Worm (Caenorhabditis elegans) whole organism, L2 larva: Measurements from ENCODE around the gene B0334.10.

Experiments
- C34F6.9 ChIP-seq: fragments of 150-350 bp; optimal IDR thresholded peaks from 2 replicates; lab custom pipeline; 2014; ENCODE audit warnings: missing biosample characterization, missing genetic modification characterization
- F13H6.1 ChIP-seq: sonication (generic microtip); optimal IDR thresholded peaks from 2 replicates; lab custom pipeline; 2016; ENCODE audit warnings: missing genetic modification characterization, missing compliant biosample characterization
- R02D3.7 ChIP-seq: fragments of 150-350 bp; optimal IDR thresholded peaks from 2 replicates; lab custom pipeline; 2014; ENCODE audit warnings: missing biosample characterization, missing genetic modification characterization
- Y55F3AM.14 ChIP-seq: fragments of 200-800 bp; sonication (Bioruptor generic); optimal IDR thresholded peaks from 2 replicates; lab custom pipeline; 2018; ENCODE audit warnings: mild to moderate bottlenecking, missing genetic modification characterization, missing compliant biosample characterization
- alr-1 ChIP-seq: fragments of 150-350 bp; optimal IDR thresholded peaks from 2 replicates; lab custom pipeline; 2014; ENCODE audit warnings: missing biosample characterization, missing genetic modification characterization
- aly-2 ChIP-seq: fragments of 150-350 bp; optimal IDR thresholded peaks from 2 replicates; lab custom pipeline; 2014; ENCODE audit warnings: missing biosample characterization, missing genetic modification characterization
- ama-1 ChIP-seq: fragments of 150-350 bp; optimal IDR thresholded peaks from 2 replicates; lab custom pipeline; 2018; ENCODE audit warnings: inconsistent platforms
- blmp-1 ChIP-seq: sonication (generic microtip); optimal IDR thresholded peaks from 2 replicates; lab custom pipeline; 2017; ENCODE audit warnings: missing genetic modification characterization, mild to moderate bottlenecking, missing compliant biosample characterization, antibody characterized with exemption, moderate library complexity; ENCODE audit not compliant: insufficient read depth
- ceh-16 ChIP-seq: fragments of 150-350 bp; optimal IDR thresholded peaks from 2 replicates; lab custom pipeline; 2014; ENCODE audit warnings: missing biosample characterization, missing genetic modification characterization
- ceh-82 ChIP-seq: fragments of 150-350 bp; optimal IDR thresholded peaks from 2 replicates; lab custom pipeline; 2014; ENCODE audit warnings: missing biosample characterization, missing genetic modification characterization
- crh-2 ChIP-seq: sonication (generic microtip); optimal IDR thresholded peaks from 2 replicates; lab custom pipeline; 2017; ENCODE audit warnings: missing biosample characterization, missing genetic modification characterization
- dmd-4 ChIP-seq: sonication (generic microtip); optimal IDR thresholded peaks from 2 replicates; lab custom pipeline; 2017; ENCODE audit warnings: missing biosample characterization, missing genetic modification characterization
- egl-27 ChIP-seq: sonication (generic microtip); optimal IDR thresholded peaks from 3 replicates; lab custom pipeline; 2017; ENCODE audit warnings: missing biosample characterization, missing genetic modification reagents, missing genetic modification characterization
- elt-1 ChIP-seq: fragments of 150-350 bp; optimal IDR thresholded peaks from 2 replicates; lab custom pipeline; 2014; ENCODE audit warnings: missing biosample characterization, missing genetic modification characterization
- fos-1 ChIP-seq: fragments of 150-350 bp; optimal IDR thresholded peaks from 2 replicates; lab custom pipeline; 2014; ENCODE audit warnings: missing biosample characterization, missing genetic modification characterization
- gmeb-1 ChIP-seq: fragments of 150-350 bp; optimal IDR thresholded peaks from 2 replicates; lab custom pipeline; 2014; ENCODE audit warnings: missing biosample characterization, missing genetic modification characterization
- lin-13 ChIP-seq: fragments of 150-350 bp; optimal IDR thresholded peaks from 2 replicates; lab custom pipeline; 2014; ENCODE audit warnings: missing biosample characterization, missing genetic modification reagents, missing genetic modification characterization
- lin-39 ChIP-seq: fragments of 150-350 bp; optimal IDR thresholded peaks from 2 replicates; lab custom pipeline; 2014; ENCODE audit warnings: missing biosample characterization, missing genetic modification reagents, missing genetic modification characterization
- lsy-2 ChIP-seq, 2 experiments: fragments of 150-350 bp in 1 of 2; sonication (generic microtip) in 1 of 2; optimal IDR thresholded peaks; 2 replicates each; lab custom pipeline; 2014 to 2017; ENCODE audit warnings: missing biosample characterization in 2 of 2, missing genetic modification characterization in 2 of 2
- mbf-1 ChIP-seq: sonication (generic microtip); optimal IDR thresholded peaks from 2 replicates; lab custom pipeline; 2017; ENCODE audit warnings: missing biosample characterization, missing genetic modification characterization
- mdl-1 ChIP-seq, 2 experiments: fragments of 150-350 bp in 1 of 2; sonication (generic microtip) in 1 of 2; optimal IDR thresholded peaks; 2 replicates each; lab custom pipeline; 2017; ENCODE audit warnings: missing biosample characterization in 2 of 2, missing genetic modification characterization in 2 of 2
- nhr-11 ChIP-seq: fragments of 150-350 bp; optimal IDR thresholded peaks from 2 replicates; lab custom pipeline; 2014; ENCODE audit warnings: missing biosample characterization, missing genetic modification characterization
- nhr-129 ChIP-seq: fragments of 150-350 bp; optimal IDR thresholded peaks from 2 replicates; lab custom pipeline; 2014; ENCODE audit warnings: missing biosample characterization, missing genetic modification characterization
- nhr-21 ChIP-seq: fragments of 150-350 bp; optimal IDR thresholded peaks from 2 replicates; lab custom pipeline; 2014; ENCODE audit warnings: missing biosample characterization, missing genetic modification characterization
- nhr-23 ChIP-seq: fragments of 150-350 bp; optimal IDR thresholded peaks from 2 replicates; lab custom pipeline; 2014; ENCODE audit warnings: missing biosample characterization, missing genetic modification reagents, missing genetic modification characterization
- nhr-237 ChIP-seq: fragments of 150-350 bp; optimal IDR thresholded peaks from 2 replicates; lab custom pipeline; 2014; ENCODE audit warnings: missing biosample characterization, missing genetic modification characterization
- nhr-25 ChIP-seq: fragments of 150-350 bp; sonication (generic microtip); optimal IDR thresholded peaks from 3 replicates; lab custom pipeline; 2014; ENCODE audit warnings: missing biosample characterization, missing genetic modification characterization
- sem-4 ChIP-seq: fragments of 150-350 bp; optimal IDR thresholded peaks from 2 replicates; lab custom pipeline; 2014; ENCODE audit warnings: missing biosample characterization, missing genetic modification reagents, missing genetic modification characterization
- sma-3 ChIP-seq: sonication (generic microtip); optimal IDR thresholded peaks from 2 replicates; lab custom pipeline; 2016; ENCODE audit warnings: missing genetic modification reagents, missing genetic modification characterization, missing compliant biosample characterization
- sma-9 ChIP-seq, 2 experiments: fragments of 150-350 bp in 1 of 2; sonication (generic microtip) in 1 of 2; optimal IDR thresholded peaks; 2 replicates each; lab custom pipeline; 2014 to 2016; ENCODE audit warnings: missing genetic modification characterization in 2 of 2, mild to moderate bottlenecking in 1 of 2, missing biosample characterization in 1 of 2, missing compliant biosample characterization in 1 of 2, missing genetic modification reagents in 1 of 2, moderate library complexity in 1 of 2
- unc-39 ChIP-seq: fragments of 150-350 bp; optimal IDR thresholded peaks from 2 replicates; lab custom pipeline; 2014; ENCODE audit warnings: missing biosample characterization, missing genetic modification characterization
- unc-55 ChIP-seq: fragments of 150-350 bp; sonication (generic microtip); optimal IDR thresholded peaks from 3 replicates; lab custom pipeline; 2014; ENCODE audit warnings: missing biosample characterization, missing genetic modification reagents, missing genetic modification characterization
- unc-62 ChIP-seq: fragments of 150-350 bp; optimal IDR thresholded peaks from 2 replicates; lab custom pipeline; 2014; ENCODE audit warnings: missing biosample characterization, missing genetic modification reagents, missing genetic modification characterization
- zag-1 ChIP-seq: fragments of 150-350 bp; optimal IDR thresholded peaks from 2 replicates; lab custom pipeline; 2014; ENCODE audit warnings: missing biosample characterization, missing genetic modification characterization
- ztf-1 ChIP-seq: fragments of 200-800 bp; sonication (Bioruptor generic); conservative IDR thresholded peaks from 2 replicates; pipeline ENCODE4 v1.3.6; 2022; ENCODE audit warnings: missing genetic modification characterization, missing compliant biosample characterization
- ztf-4 ChIP-seq: fragments of 150-350 bp; optimal IDR thresholded peaks from 2 replicates; lab custom pipeline; 2014; ENCODE audit warnings: missing biosample characterization, missing genetic modification characterization

The B0334.10 gene

DNA sequence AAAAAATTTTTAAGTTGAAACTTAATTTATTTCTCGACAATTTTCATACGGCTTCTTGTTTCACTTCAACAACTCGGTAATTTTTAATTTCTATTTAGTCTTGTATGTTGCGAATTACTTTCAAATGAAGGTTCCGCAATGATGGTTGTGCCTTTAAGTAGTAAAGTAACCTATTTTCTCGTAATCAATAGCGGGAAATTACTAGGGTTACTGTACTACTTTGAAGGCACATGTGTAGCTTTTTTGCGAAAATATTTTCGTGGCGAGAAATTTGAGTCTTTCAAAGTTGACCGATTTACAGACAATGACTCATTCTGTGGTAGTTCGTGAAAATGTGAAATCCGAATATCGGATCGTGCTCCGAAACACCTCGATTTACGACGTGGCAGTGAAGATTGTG is at the start of gene B0334.10:
Gene B0334.10 (plus strand): TSS at position 301 of the 400 bp plus-strand sequence.
- TF ChIP-seq lin-39 (tag; lab: Kevin White, UChicago), result no peak
- TF ChIP-seq C34F6.9, result no peak
- no peak for TF ChIP-seq crh-2
- TF ChIP-seq nhr-129 (tag; lab: Kevin White, UChicago), result no peak
- no peak for TF ChIP-seq ceh-82
- no peak for TF ChIP-seq F13H6.1 (tag; lab: Kevin White, UChicago)
- TF ChIP-seq unc-39 (tag; lab: Kevin White, UChicago), result no peak
- TF ChIP-seq unc-55 (GFP tag; lab: Kevin White, UChicago), result no peak
- TF ChIP-seq alr-1, result no peak

DNA sequence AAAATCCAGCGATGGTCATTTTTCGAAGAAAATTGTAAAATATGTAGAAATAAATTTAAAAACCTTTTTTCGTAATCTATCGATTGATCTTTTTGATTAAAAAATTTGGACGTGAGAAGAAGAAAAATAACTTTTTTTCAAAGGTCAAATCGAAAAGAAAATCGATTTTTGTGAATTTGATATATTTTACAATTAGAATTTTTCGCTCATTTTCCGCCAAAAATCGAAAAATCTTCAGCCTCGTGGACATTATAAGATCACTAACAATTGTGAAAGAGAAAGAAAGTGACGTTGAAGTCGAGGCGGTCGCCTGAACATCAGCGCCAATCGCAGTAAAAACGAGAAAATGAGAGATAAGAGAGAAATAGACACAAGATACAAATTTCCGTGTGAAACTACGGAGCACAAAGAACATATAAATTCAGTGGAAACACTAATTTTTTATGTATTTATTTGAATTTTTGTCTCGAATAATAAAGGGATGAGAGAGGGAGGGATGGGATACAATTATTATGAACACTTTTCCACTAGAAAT is 48.6 kb upstream of the B0334.10 start, which contains the start of gene cisd-1:
Gene cisd-1 (minus strand): TSS at position 51 of the 535 bp plus-strand sequence.
- peak; percentile 40 for TF ChIP-seq crh-2
- no peak for TF ChIP-seq nhr-11 (tag; lab: Kevin White, UChicago)
- TF ChIP-seq lin-13, result no peak
- TF ChIP-seq lsy-2 (tag; optimal IDR thresholded peaks at IDR 0.05; lab: Kevin White, UChicago), result peak in 1 of 2 experiments; percentile 14
- TF ChIP-seq sma-9 (GFP tag; optimal IDR thresholded peaks at IDR 0.05; lab: Kevin White, UChicago), result peak; percentile 17
- TF ChIP-seq sma-9 (tag; optimal IDR thresholded peaks at IDR 0.05; lab: Kevin White, UChicago), result no peak
- no peak for TF ChIP-seq zag-1 (tag; lab: Kevin White, UChicago)
- no peak for TF ChIP-seq ama-1 (lab: Kevin White, UChicago)
- no peak for TF ChIP-seq blmp-1 (tag; lab: Kevin White, UChicago)
- peak; percentile 21 for TF ChIP-seq C34F6.9
- no peak for TF ChIP-seq F13H6.1 (tag; lab: Kevin White, UChicago)
- no peak for TF ChIP-seq unc-62 (GFP tag; lab: Kevin White, UChicago)
- no peak for TF ChIP-seq aly-2 (tag; lab: Kevin White, UChicago)
- no peak for TF ChIP-seq R02D3.7 (tag; lab: Kevin White, UChicago)
- no peak for TF ChIP-seq ceh-16
- TF ChIP-seq nhr-23 (tag; lab: Kevin White, UChicago), result no peak
- peak; percentile 58 for TF ChIP-seq fos-1 (tag; lab: Kevin White, UChicago)
- TF ChIP-seq nhr-237, result no peak
- no peak for TF ChIP-seq dmd-4 (tag; lab: Kevin White, UChicago)
- no peak for TF ChIP-seq sem-4

DNA sequence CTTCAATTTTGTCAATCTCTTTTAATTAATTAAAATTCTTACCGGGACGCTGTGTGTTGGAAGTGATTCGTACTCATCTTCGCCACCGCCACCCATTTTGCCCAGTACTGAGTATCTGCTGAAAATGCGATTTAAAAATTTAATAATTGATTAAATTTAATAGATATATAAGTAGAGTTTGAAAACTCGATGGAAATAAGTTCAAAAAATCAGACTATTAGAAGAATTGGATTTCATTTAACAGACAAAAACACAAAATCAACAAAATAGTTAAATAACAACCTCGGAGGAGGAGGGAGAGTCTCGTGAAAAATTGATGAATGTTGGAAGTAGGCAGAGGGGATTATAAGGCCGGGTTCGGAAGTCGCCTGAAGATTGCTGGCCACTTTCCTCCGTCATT is 46.4 kb upstream of the B0334.10 start, which contains the start of gene mfn-1:
Gene mfn-1 (minus strand): TSS at position 101 of the 400 bp plus-strand sequence.
- TF ChIP-seq mbf-1 (tag; lab: Kevin White, UChicago) (no peak), lin-13 (no peak), F13H6.1 (tag; lab: Kevin White, UChicago) (no peak), ztf-4 (no peak), ceh-82 (no peak), sma-3 (GFP tag; lab: Kevin White, UChicago) (no peak), Y55F3AM.14 (GFP tag; lab: Kevin White, UChicago) (no peak), C34F6.9 (no peak), nhr-237 (no peak), alr-1 (no peak), aly-2 (tag; lab: Kevin White, UChicago) (no peak), nhr-11 (tag; lab: Kevin White, UChicago) (no peak), crh-2 (no peak), egl-27 (tag; lab: Kevin White, UChicago) (no peak), ztf-1 (GFP tag; lab: Robert Waterston, UW) (no peak), sma-9 (GFP tag; optimal IDR thresholded peaks at IDR 0.05; lab: Kevin White, UChicago) (no peak), sma-9 (tag; optimal IDR thresholded peaks at IDR 0.05; lab: Kevin White, UChicago) (no peak)

DNA sequence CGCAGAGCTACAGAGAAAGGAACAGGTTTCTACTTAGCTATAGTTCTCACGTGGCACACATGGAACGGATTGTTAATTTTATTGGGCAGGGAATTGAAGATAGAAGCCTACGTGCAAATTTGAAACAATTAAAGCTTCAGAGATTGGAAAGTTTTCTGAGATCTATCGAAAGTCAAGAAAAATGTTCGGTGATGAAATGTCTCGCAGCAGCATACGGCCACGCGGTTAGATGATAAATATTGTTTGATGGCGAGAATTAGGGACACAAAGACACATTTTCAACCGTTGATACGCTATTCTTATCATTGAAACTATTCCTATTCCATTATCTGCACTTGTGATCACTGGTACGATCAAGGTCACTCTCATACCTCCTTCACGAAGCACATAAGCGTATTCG is 45.7 kb upstream of the B0334.10 start:
- peak; percentile 79 for TF ChIP-seq nhr-21
- TF ChIP-seq mbf-1 (tag; lab: Kevin White, UChicago), result no peak
- TF ChIP-seq lsy-2 (tag; optimal IDR thresholded peaks at IDR 0.05; lab: Kevin White, UChicago), result peak in 1 of 2 experiments; percentile 23
- TF ChIP-seq crh-2, result peak; percentile 42
- TF ChIP-seq sma-3 (GFP tag; lab: Kevin White, UChicago), result peak; percentile 53
- TF ChIP-seq ama-1 (lab: Kevin White, UChicago), result no peak
- peak; percentile 95 for TF ChIP-seq blmp-1 (tag; lab: Kevin White, UChicago)
- peak; percentile 62 for TF ChIP-seq nhr-25 (tag; lab: Kevin White, UChicago)
- TF ChIP-seq nhr-129 (tag; lab: Kevin White, UChicago), result peak; percentile 36
- TF ChIP-seq gmeb-1 (tag; lab: Kevin White, UChicago), result peak; percentile 25
- no peak for TF ChIP-seq lin-39 (tag; lab: Kevin White, UChicago)
- peak; percentile 21 for TF ChIP-seq C34F6.9
- TF ChIP-seq fos-1 (tag; lab: Kevin White, UChicago), result peak; percentile 81
- TF ChIP-seq ceh-16, result no peak
- peak; percentile 21 for TF ChIP-seq sem-4
- no peak for TF ChIP-seq alr-1
- TF ChIP-seq mdl-1 (tag; optimal IDR thresholded peaks at IDR 0.05; lab: Kevin White, UChicago), result peak in 1 of 2 experiments; percentile 55
- TF ChIP-seq sma-9 (GFP tag; optimal IDR thresholded peaks at IDR 0.05; lab: Kevin White, UChicago), result peak; percentile 80
- no peak for TF ChIP-seq sma-9 (tag; optimal IDR thresholded peaks at IDR 0.05; lab: Kevin White, UChicago)
- TF ChIP-seq elt-1 (tag; lab: Kevin White, UChicago), result no peak
